Worm (Caenorhabditis elegans) whole organism, L1 larva: ENCODE data around the gene cgh-1.

ENCODE experiments used
- Y116A8C.19 ChIP-seq: sonication (generic microtip); optimal IDR thresholded peaks from 2 replicates; lab custom pipeline; 2016; ENCODE audit warnings: missing compliant biosample characterization, missing genetic modification characterization, borderline replicate concordance
- alr-1 ChIP-seq: fragments of 200-800 bp; sonication (Bioruptor generic); optimal IDR thresholded peaks from 2 replicates; lab custom pipeline; 2018; ENCODE audit warnings: borderline replicate concordance, mild to moderate bottlenecking, missing genetic modification characterization, missing compliant biosample characterization
- blmp-1 ChIP-seq: fragments of 150-350 bp; optimal IDR thresholded peaks from 2 replicates; lab custom pipeline; 2014; ENCODE audit warnings: missing biosample characterization, missing genetic modification characterization
- ceh-63 ChIP-seq: fragments of 200-800 bp; sonication (Bioruptor generic); optimal IDR thresholded peaks from 2 replicates; lab custom pipeline; 2018; ENCODE audit warnings: mild to moderate bottlenecking, missing genetic modification characterization, missing compliant biosample characterization
- ceh-8 ChIP-seq: fragments of 200-800 bp; sonication (Bioruptor generic); optimal IDR thresholded peaks from 2 replicates; lab custom pipeline; 2018; ENCODE audit warnings: mild to moderate bottlenecking, missing genetic modification characterization, moderate library complexity, missing compliant biosample characterization
- ceh-82 ChIP-seq, 3 experiments: fragments of 150-350 bp in 1 of 3; sonication (generic microtip) in 2 of 3; optimal IDR thresholded peaks; 2 replicates each; lab custom pipeline; 2014 to 2017; ENCODE audit warnings: missing biosample characterization in 3 of 3, missing genetic modification characterization in 3 of 3
- ceh-88 ChIP-seq: fragments of 200-800 bp; sonication (Bioruptor generic); IDR thresholded peaks from 2 replicates; pipeline ENCODE4 v1.3.6; 2022; ENCODE audit warnings: missing genetic modification characterization, missing compliant biosample characterization
- ces-1 ChIP-seq: fragments of 150-350 bp; optimal IDR thresholded peaks from 2 replicates; lab custom pipeline; 2014; ENCODE audit warnings: missing biosample characterization, missing genetic modification reagents, missing genetic modification characterization
- efl-3 ChIP-seq: fragments of 200-800 bp; sonication (Bioruptor generic); optimal IDR thresholded peaks from 2 replicates; lab custom pipeline; 2018; ENCODE audit warnings: mild to moderate bottlenecking, missing genetic modification characterization, missing compliant biosample characterization
- egl-27 ChIP-seq, 2 experiments: fragments of 150-350 bp in 1 of 2; sonication (generic microtip); optimal IDR thresholded peaks; 3 replicates each; lab custom pipeline; 2017 to 2018; ENCODE audit warnings: missing biosample characterization in 2 of 2, missing genetic modification characterization in 2 of 2, missing genetic modification reagents in 2 of 2
- grh-1 ChIP-seq: fragments of 200-800 bp; sonication (Bioruptor generic); IDR thresholded peaks from 2 replicates; pipeline ENCODE4 v1.3.6; 2022; ENCODE audit warnings: missing genetic modification reagents, missing genetic modification characterization, missing compliant biosample characterization
- lin-14 ChIP-seq: fragments of 200-800 bp; sonication (Bioruptor generic); optimal IDR thresholded peaks from 2 replicates; lab custom pipeline; 2018; ENCODE audit warnings: mild to moderate bottlenecking, missing genetic modification characterization, moderate library complexity, missing compliant biosample characterization
- lin-35 ChIP-seq, 2 experiments: fragments of 150-350 bp; optimal IDR thresholded peaks; 2 replicates each; lab custom pipeline; 2014; ENCODE audit warnings: missing biosample characterization in 2 of 2, missing genetic modification characterization in 2 of 2, missing genetic modification reagents in 2 of 2
- lir-3 ChIP-seq: sonication (generic microtip); optimal IDR thresholded peaks from 2 replicates; lab custom pipeline; 2016; ENCODE audit warnings: mild to moderate bottlenecking, missing genetic modification characterization, moderate library complexity, missing compliant biosample characterization; ENCODE audit not compliant: poor library complexity
- lsy-2 ChIP-seq, 2 experiments: fragments of 150-350 bp; optimal IDR thresholded peaks; 2 replicates each; lab custom pipeline; 2014; ENCODE audit warnings: missing biosample characterization in 2 of 2, missing genetic modification characterization in 2 of 2
- mab-9 ChIP-seq: fragments of 200-800 bp; sonication (Bioruptor generic); IDR thresholded peaks from 2 replicates; pipeline ENCODE4 v1.3.6; 2022; ENCODE audit warnings: missing genetic modification reagents, missing genetic modification characterization, missing compliant biosample characterization
- mdl-1 ChIP-seq, 2 experiments: fragments of 150-350 bp; optimal IDR thresholded peaks; 2 replicates each; lab custom pipeline; 2014 to 2017; ENCODE audit warnings: missing biosample characterization in 2 of 2, missing genetic modification characterization in 2 of 2, inconsistent platforms in 1 of 2
- mef-2 ChIP-seq: fragments of 150-350 bp; optimal IDR thresholded peaks from 2 replicates; lab custom pipeline; 2014; ENCODE audit warnings: missing biosample characterization, missing genetic modification characterization
- mep-1 ChIP-seq: fragments of 150-350 bp; optimal IDR thresholded peaks from 2 replicates; lab custom pipeline; 2014; ENCODE audit warnings: missing biosample characterization, missing genetic modification characterization
- nhr-12 ChIP-seq: sonication (generic microtip); optimal IDR thresholded peaks from 2 replicates; lab custom pipeline; 2017; ENCODE audit warnings: missing biosample characterization, missing genetic modification characterization
- nhr-19 ChIP-seq: fragments of 200-800 bp; sonication (Bioruptor generic); conservative IDR thresholded peaks from 2 replicates; pipeline ENCODE4 v1.3.6; 2022; ENCODE audit warnings: missing genetic modification characterization, missing compliant biosample characterization
- nhr-20 ChIP-seq: sonication (generic microtip); optimal IDR thresholded peaks from 2 replicates; lab custom pipeline; 2016; ENCODE audit warnings: mild to moderate bottlenecking, missing genetic modification characterization, missing compliant biosample characterization
- nhr-28 ChIP-seq: fragments of 150-350 bp; optimal IDR thresholded peaks from 2 replicates; lab custom pipeline; 2014; ENCODE audit warnings: missing biosample characterization, missing genetic modification characterization
- nhr-47 ChIP-seq: sonication (generic microtip); optimal IDR thresholded peaks from 2 replicates; lab custom pipeline; 2016; ENCODE audit warnings: mild to moderate bottlenecking, missing genetic modification characterization, moderate library complexity, missing compliant biosample characterization
- nhr-71 ChIP-seq: sonication (generic microtip); optimal IDR thresholded peaks from 2 replicates; lab custom pipeline; 2016; ENCODE audit warnings: mild to moderate bottlenecking, missing genetic modification characterization, moderate library complexity, missing compliant biosample characterization
- nhr-76 ChIP-seq: sonication (generic microtip); optimal IDR thresholded peaks from 2 replicates; lab custom pipeline; 2017; ENCODE audit warnings: missing biosample characterization, missing genetic modification characterization
- nhr-77 ChIP-seq: fragments of 150-350 bp; optimal IDR thresholded peaks from 2 replicates; lab custom pipeline; 2014; ENCODE audit warnings: missing biosample characterization, missing genetic modification characterization
- nhr-84 ChIP-seq: sonication (generic microtip); optimal IDR thresholded peaks from 2 replicates; lab custom pipeline; 2017; ENCODE audit warnings: missing biosample characterization, missing genetic modification characterization
- nhr-85 ChIP-seq: sonication (generic microtip); peaks from one replicate; lab custom pipeline; 2016; ENCODE audit warnings: missing genetic modification characterization, inconsistent platforms, missing compliant biosample characterization
- nhr-90 ChIP-seq: sonication (generic microtip); optimal IDR thresholded peaks from 2 replicates; lab custom pipeline; 2016; ENCODE audit warnings: mild to moderate bottlenecking, missing genetic modification characterization, missing compliant biosample characterization; ENCODE audit not compliant: poor library complexity
- pax-3 ChIP-seq: fragments of 200-800 bp; sonication (Bioruptor generic); optimal IDR thresholded peaks from 2 replicates; lab custom pipeline; 2018; ENCODE audit warnings: mild to moderate bottlenecking, missing genetic modification characterization, moderate library complexity, missing compliant biosample characterization
- pqm-1 ChIP-seq: sonication (generic microtip); optimal IDR thresholded peaks from 3 replicates; lab custom pipeline; 2017; ENCODE audit warnings: missing biosample characterization, missing genetic modification characterization
- rnt-1 ChIP-seq: sonication (generic microtip); optimal IDR thresholded peaks from 2 replicates; lab custom pipeline; 2016; ENCODE audit warnings: mild to moderate bottlenecking, missing genetic modification characterization, moderate library complexity, missing compliant biosample characterization
- snpc-4 ChIP-seq: fragments of 150-350 bp; optimal IDR thresholded peaks from 2 replicates; lab custom pipeline; 2014; ENCODE audit warnings: missing biosample characterization, missing genetic modification characterization
- snu-23 ChIP-seq: sonication (generic microtip); optimal IDR thresholded peaks from 2 replicates; lab custom pipeline; 2016; ENCODE audit warnings: missing genetic modification characterization, missing compliant biosample characterization
- sptf-1 ChIP-seq: fragments of 150-350 bp; optimal IDR thresholded peaks from 2 replicates; lab custom pipeline; 2014; ENCODE audit warnings: missing biosample characterization, missing genetic modification characterization
- sup-37 ChIP-seq: fragments of 200-800 bp; sonication (Bioruptor generic); optimal IDR thresholded peaks from 2 replicates; lab custom pipeline; 2018; ENCODE audit warnings: mild to moderate bottlenecking, missing genetic modification characterization, missing compliant biosample characterization
- swsn-7 ChIP-seq: sonication (generic microtip); optimal IDR thresholded peaks from 2 replicates; lab custom pipeline; 2016; ENCODE audit warnings: missing genetic modification characterization, missing compliant biosample characterization
- tbx-2 ChIP-seq: sonication (generic microtip); optimal IDR thresholded peaks from 2 replicates; lab custom pipeline; 2016; ENCODE audit warnings: missing genetic modification characterization, missing compliant biosample characterization
- unc-130 ChIP-seq: fragments of 150-350 bp; optimal IDR thresholded peaks from 2 replicates; lab custom pipeline; 2017; ENCODE audit warnings: missing biosample characterization, missing genetic modification characterization, inconsistent platforms
- unc-30 ChIP-seq: sonication (generic microtip); optimal IDR thresholded peaks from 2 replicates; lab custom pipeline; 2017; ENCODE audit warnings: missing biosample characterization, missing genetic modification characterization
- unc-62 ChIP-seq: fragments of 150-350 bp; optimal IDR thresholded peaks from 2 replicates; lab custom pipeline; 2014; ENCODE audit warnings: missing biosample characterization, missing genetic modification reagents, missing genetic modification characterization
- xbp-1 ChIP-seq: sonication (generic microtip); optimal IDR thresholded peaks from 2 replicates; lab custom pipeline; 2016; ENCODE audit warnings: missing genetic modification characterization, missing compliant biosample characterization
- zag-1 ChIP-seq: fragments of 150-350 bp; optimal IDR thresholded peaks from 2 replicates; lab custom pipeline; 2014; ENCODE audit warnings: missing biosample characterization, missing genetic modification characterization
- zip-4 ChIP-seq: fragments of 200-800 bp; sonication (Bioruptor generic); optimal IDR thresholded peaks from 2 replicates; lab custom pipeline; 2018; ENCODE audit warnings: mild to moderate bottlenecking, missing genetic modification characterization, moderate library complexity, missing compliant biosample characterization
- ztf-11 ChIP-seq, 2 experiments: sonication (generic microtip); optimal IDR thresholded peaks; 2 replicates each; lab custom pipeline; 2016 to 2017; ENCODE audit warnings: missing genetic modification characterization in 2 of 2, missing biosample characterization in 1 of 2, missing compliant biosample characterization in 1 of 2
- ztf-4 ChIP-seq: fragments of 150-350 bp; optimal IDR thresholded peaks from 2 replicates; lab custom pipeline; 2014; ENCODE audit warnings: missing biosample characterization, missing genetic modification characterization

The cgh-1 gene

ce11 chrIII:7536559-7536958 is 38.9 kb upstream of the cgh-1 start, which contains the start of gene lin-39:
Gene lin-39 (minus strand): TSS chrIII:7536632.
- peak; percentile 68 for TF ChIP-seq lin-14
- TF ChIP-seq mab-9 (GFP tag; lab: Robert Waterston, UW), result peak; percentile 43; the same call in 1 of the 2 replicates
- peak in 1 of 2 experiments; percentile 47 for TF ChIP-seq lsy-2 (tag; optimal IDR thresholded peaks at IDR 0.05; lab: Kevin White, UChicago)
- TF ChIP-seq rnt-1 (tag; lab: Kevin White, UChicago), result peak; percentile 38
- no peak for TF ChIP-seq nhr-76 (tag; lab: Kevin White, UChicago)
- TF ChIP-seq nhr-71 (tag; lab: Kevin White, UChicago), result peak; percentile 11
- no peak for TF ChIP-seq sup-37 (GFP tag; lab: Kevin White, UChicago)
- no peak for TF ChIP-seq alr-1 (tag; lab: Kevin White, UChicago)

DNA sequence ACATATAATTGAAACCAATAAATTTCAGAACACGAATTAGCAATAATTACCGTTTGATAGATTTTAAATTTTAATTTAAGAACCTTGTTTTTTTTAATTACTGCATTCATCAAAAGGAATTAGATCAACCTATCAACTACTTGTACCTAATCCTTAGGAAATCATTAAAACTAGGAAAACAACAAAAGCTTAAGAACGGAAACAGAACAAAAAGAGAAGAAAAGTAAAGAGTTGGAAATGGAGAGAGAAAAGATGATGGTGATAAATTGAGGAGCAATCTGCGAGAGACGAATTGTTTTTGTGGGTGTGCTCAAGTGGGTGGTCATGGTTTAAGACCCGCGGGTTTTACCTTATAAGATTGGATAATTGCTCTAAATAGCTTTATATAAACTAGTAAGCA is 37.7 kb upstream of the cgh-1 start:
- TF ChIP-seq rnt-1 (tag; lab: Kevin White, UChicago) (peak; percentile 11), pax-3 (no peak), snpc-4 (tag; lab: Kevin White, UChicago) (no peak)

ce11 chrIII:7534648-7535047 is 37.0 kb upstream of the cgh-1 start:
- TF ChIP-seq nhr-77 (no peak), mab-9 (GFP tag; lab: Robert Waterston, UW) (no peak), efl-3 (GFP tag; lab: Kevin White, UChicago) (no peak), grh-1 (GFP tag; lab: Robert Waterston, UW) (no peak), nhr-90 (peak; percentile 16), nhr-71 (tag; lab: Kevin White, UChicago) (peak; percentile 76), lin-35 (GFP tag; optimal IDR thresholded peaks at IDR 0.05; lab: Kevin White, UChicago) (no peak), sptf-1 (tag; lab: Kevin White, UChicago) (no peak), unc-30 (no peak), Y116A8C.19 (tag; lab: Kevin White, UChicago) (no peak), pqm-1 (tag; lab: Kevin White, UChicago) (no peak), snu-23 (peak; percentile 44), mdl-1 (tag; optimal IDR thresholded peaks at IDR 0.05; lab: Kevin White, UChicago) (no peak), lsy-2 (tag; optimal IDR thresholded peaks at IDR 0.05; lab: Kevin White, UChicago) (peak; percentile 65 to 81), ceh-88 (GFP tag; lab: Robert Waterston, UW) (no peak), unc-130 (tag; lab: Kevin White, UChicago) (no peak), ztf-4 (tag; lab: Kevin White, UChicago) (no peak), egl-27 (tag; optimal IDR thresholded peaks at IDR 0.05; lab: Kevin White, UChicago) (no peak), sup-37 (GFP tag; lab: Kevin White, UChicago) (no peak), nhr-28 (no peak), nhr-85 (tag; lab: Kevin White, UChicago) (peak; percentile 89), ceh-82 (tag; optimal IDR thresholded peaks at IDR 0.05; lab: Kevin White, UChicago) (no peak), nhr-76 (tag; lab: Kevin White, UChicago) (no peak), tbx-2 (tag; lab: Kevin White, UChicago) (peak; percentile 77), mep-1 (tag; lab: Kevin White, UChicago) (peak; percentile 45), zag-1 (tag; lab: Kevin White, UChicago) (no peak), ceh-63 (no peak), lin-14 (peak; percentile 85), blmp-1 (tag; lab: Kevin White, UChicago) (peak; percentile 89), unc-62 (GFP tag; lab: Kevin White, UChicago) (no peak), rnt-1 (tag; lab: Kevin White, UChicago) (peak; percentile 70), nhr-19 (GFP tag; lab: Robert Waterston, UW) (peak; percentile 51), ces-1 (GFP tag; lab: Kevin White, UChicago) (no peak), zip-4 (GFP tag; lab: Kevin White, UChicago) (no peak), nhr-20 (tag; lab: Kevin White, UChicago) (peak; percentile 44), snpc-4 (tag; lab: Kevin White, UChicago) (no peak), swsn-7 (tag; lab: Kevin White, UChicago) (peak; percentile 31), ztf-11 (tag; optimal IDR thresholded peaks at IDR 0.05; lab: Kevin White, UChicago) (peak in 1 of 2 experiments; percentile 62), nhr-47 (tag; lab: Kevin White, UChicago) (no peak), lir-3 (no peak), nhr-84 (tag; lab: Kevin White, UChicago) (no peak), mef-2 (tag; lab: Kevin White, UChicago) (no peak), nhr-12 (tag; lab: Kevin White, UChicago) (no peak), xbp-1 (tag; lab: Kevin White, UChicago) (peak; percentile 34), ceh-8 (GFP tag; lab: Kevin White, UChicago) (no peak)
